Fruit fly (Drosophila melanogaster) whole organism, prepupa: ENCODE data around the gene CG33710.
A peak's percentile ranks its signal among the peaks of the same experiment; 100 is the strongest.

Experiments used
- Blimp-1 ChIP-seq: fragments of 200-800 bp; sonication (Bioruptor generic); optimal IDR thresholded peaks from 3 replicates; lab custom pipeline; 2017; ENCODE audit warnings: missing biosample characterization, missing genetic modification characterization, mild to moderate bottlenecking, moderate library complexity, missing genetic modification reagents
- CG10631 ChIP-seq: fragments of 200-800 bp; sonication (Bioruptor generic); optimal IDR thresholded peaks from 2 replicates; lab custom pipeline; 2016; ENCODE audit warnings: missing biosample characterization, missing genetic modification characterization
- CG10669 ChIP-seq: fragments of 200-800 bp; sonication (Bioruptor generic); optimal IDR thresholded peaks from 3 replicates; lab custom pipeline; 2018; ENCODE audit warnings: missing biosample characterization, mild to moderate bottlenecking, missing genetic modification characterization, moderate library complexity
- CG7368 ChIP-seq: fragments of 200-800 bp; sonication (Bioruptor generic); optimal IDR thresholded peaks from 3 replicates; lab custom pipeline; 2016; ENCODE audit warnings: missing biosample characterization, missing genetic modification characterization
- Eip93F ChIP-seq: fragments of 200-800 bp; sonication (Bioruptor generic); optimal IDR thresholded peaks from 2 replicates; lab custom pipeline; 2016; ENCODE audit warnings: missing biosample characterization, mild to moderate bottlenecking, missing genetic modification characterization
- Lpt ChIP-seq: fragments of 200-800 bp; sonication (Bioruptor generic); optimal IDR thresholded peaks from 3 replicates; lab custom pipeline; 2016; ENCODE audit warnings: missing biosample characterization, missing genetic modification characterization
- dac ChIP-seq: fragments of 200-800 bp; sonication (Bioruptor generic); optimal IDR thresholded peaks from 2 replicates; lab custom pipeline; 2017; ENCODE audit warnings: missing biosample characterization, mild to moderate bottlenecking, missing genetic modification characterization
- dsx ChIP-seq: fragments of 200-800 bp; optimal IDR thresholded peaks from 3 replicates; lab custom pipeline; 2019; ENCODE audit warnings: missing biosample characterization, mild to moderate bottlenecking, missing genetic modification characterization, moderate library complexity; ENCODE audit not compliant: poor library complexity, severe bottlenecking

dm6 chr3L:19902560-19903399, 49.8 kb downstream of the CG33710 start:
- peak; percentile 98 for TF ChIP-seq Eip93F (GFP tag; lab: Kevin White, UChicago)
- peak; percentile 99 for TF ChIP-seq dsx
- TF ChIP-seq dac: peak; percentile 95
- peak; percentile 96 for TF ChIP-seq Lpt (GFP tag; lab: Kevin White, UChicago)
- peak; percentile 98 for TF ChIP-seq CG10631 (GFP tag; lab: Kevin White, UChicago)
- peak; percentile 93 for TF ChIP-seq Blimp-1
- peak; percentile 97 for TF ChIP-seq CG10669
- peak; percentile 96 for TF ChIP-seq CG7368 (GFP tag; lab: Kevin White, UChicago)
